Worm (Caenorhabditis elegans): ENCODE data around the gene K07D4.5.

ce11 chrII:3999537-3999936 lies 25.8 kb downstream of the K07D4.5 start:
- TF ChIP-seq mbf-1 (tag; optimal IDR thresholded peaks at IDR 0.05) (no peak), mdl-1 (tag; optimal IDR thresholded peaks at IDR 0.05) (no peak), R02D3.7 (tag; optimal IDR thresholded peaks at IDR 0.05) (no peak), zag-1 (tag; optimal IDR thresholded peaks at IDR 0.05) (no peak), lsy-2 (tag; optimal IDR thresholded peaks at IDR 0.05) (no peak), ztf-11 (tag; optimal IDR thresholded peaks at IDR 0.05) (no peak), sma-9 (GFP tag; optimal IDR thresholded peaks at IDR 0.05) (no peak), sma-9 (tag; optimal IDR thresholded peaks at IDR 0.05) (no peak), skn-1 (tag; optimal IDR thresholded peaks at IDR 0.05) (no peak), lin-39 (tag; optimal IDR thresholded peaks at IDR 0.05) (no peak)

Data from whole organism, L2 larva.